Worm (Caenorhabditis elegans) whole organism, young adult: ENCODE data around the gene madf-4.

Source experiments
- B0019.2 ChIP-seq: fragments of 200-800 bp; sonication (Bioruptor generic); conservative IDR thresholded peaks from 2 replicates; pipeline ENCODE4 v1.3.6; 2022; ENCODE audit warnings: missing genetic modification reagents, missing genetic modification characterization, missing compliant biosample characterization
- B0336.3 ChIP-seq: fragments of 200-800 bp; sonication (Bioruptor generic); IDR thresholded peaks from 2 replicates; pipeline ENCODE4 v1.3.6; 2022; ENCODE audit warnings: missing genetic modification characterization, missing compliant biosample characterization
- F10E7.11 ChIP-seq: sonication (generic microtip); optimal IDR thresholded peaks from 2 replicates; lab custom pipeline; 2017; ENCODE audit warnings: mild to moderate bottlenecking, missing genetic modification characterization, moderate library complexity, missing compliant biosample characterization
- F22D6.2 ChIP-seq: sonication (generic microtip); optimal IDR thresholded peaks from 2 replicates; lab custom pipeline; 2016; ENCODE audit warnings: mild to moderate bottlenecking, missing genetic modification characterization, missing compliant biosample characterization
- F23B12.7 ChIP-seq: sonication (generic microtip); optimal IDR thresholded peaks from 2 replicates; lab custom pipeline; 2017; ENCODE audit warnings: missing genetic modification characterization, mild to moderate bottlenecking, missing compliant biosample characterization, antibody characterized with exemption, moderate library complexity; ENCODE audit not compliant: insufficient read depth
- F33H1.4 ChIP-seq: fragments of 200-800 bp; sonication (Bioruptor generic); IDR thresholded peaks from 2 replicates; pipeline ENCODE4 v1.3.6; 2022; ENCODE audit warnings: missing genetic modification reagents, missing genetic modification characterization, missing compliant biosample characterization
- F57C9.4 ChIP-seq: sonication (generic microtip); optimal IDR thresholded peaks from 2 replicates; lab custom pipeline; 2017; ENCODE audit warnings: mild to moderate bottlenecking, missing genetic modification characterization, missing compliant biosample characterization
- K11D2.4 ChIP-seq: fragments of 200-800 bp; sonication (Bioruptor generic); IDR thresholded peaks from 2 replicates; pipeline ENCODE4 v1.3.6; 2022; ENCODE audit warnings: missing genetic modification reagents, missing genetic modification characterization, missing compliant biosample characterization
- K12H6.12 ChIP-seq: fragments of 200-800 bp; sonication (Bioruptor generic); optimal IDR thresholded peaks from 2 replicates; lab custom pipeline; 2018; ENCODE audit warnings: mild to moderate bottlenecking, missing genetic modification characterization, missing compliant biosample characterization
- Y53G8AR.9 ChIP-seq: fragments of 200-800 bp; sonication (Bioruptor generic); conservative IDR thresholded peaks from 2 replicates; pipeline ENCODE4 v1.3.6; 2022; ENCODE audit warnings: missing genetic modification reagents, missing genetic modification characterization, missing compliant biosample characterization
- Y67H2A.10 ChIP-seq: fragments of 200-800 bp; sonication (Bioruptor generic); conservative IDR thresholded peaks from 2 replicates; pipeline ENCODE4 v1.3.6; 2022; ENCODE audit warnings: missing genetic modification reagents, missing genetic modification characterization, missing compliant biosample characterization
- aptf-3 ChIP-seq: fragments of 200-800 bp; sonication (Bioruptor generic); IDR thresholded peaks from 2 replicates; pipeline ENCODE4 v1.3.6; 2022; ENCODE audit warnings: missing genetic modification characterization, missing compliant biosample characterization
- athp-1 ChIP-seq: sonication (generic microtip); optimal IDR thresholded peaks from 2 replicates; lab custom pipeline; 2017; ENCODE audit warnings: mild to moderate bottlenecking, missing genetic modification characterization, missing compliant biosample characterization
- attf-3 ChIP-seq: fragments of 200-800 bp; sonication (Bioruptor generic); conservative IDR thresholded peaks from 2 replicates; pipeline ENCODE4 v1.3.6; 2022; ENCODE audit warnings: missing genetic modification reagents, missing genetic modification characterization, missing compliant biosample characterization
- attf-5 ChIP-seq: fragments of 200-800 bp; sonication (Bioruptor generic); optimal IDR thresholded peaks from 2 replicates; lab custom pipeline; 2018; ENCODE audit warnings: mild to moderate bottlenecking, missing genetic modification characterization, missing compliant biosample characterization
- attf-6 ChIP-seq: fragments of 200-800 bp; sonication (Bioruptor generic); IDR thresholded peaks from 2 replicates; pipeline ENCODE4 v1.3.6; 2022; ENCODE audit warnings: missing genetic modification reagents, missing genetic modification characterization, missing compliant biosample characterization
- bed-2 ChIP-seq: fragments of 200-800 bp; sonication (Bioruptor generic); IDR thresholded peaks from 2 replicates; pipeline ENCODE4 v1.3.6; 2022; ENCODE audit warnings: missing genetic modification reagents, missing genetic modification characterization, missing compliant biosample characterization
- ccch-3 ChIP-seq: fragments of 200-800 bp; sonication (Bioruptor generic); optimal IDR thresholded peaks from 2 replicates; lab custom pipeline; 2018; ENCODE audit warnings: mild to moderate bottlenecking, missing genetic modification characterization, missing compliant biosample characterization
- cebp-1 ChIP-seq, 2 experiments: fragments of 200-800 bp in 1 of 2; sonication (Bioruptor generic) in 1 of 2; sonication (generic microtip) in 1 of 2; IDR thresholded peaks in 1 of 2; optimal IDR thresholded peaks in 1 of 2; 2 replicates each; pipeline versions ENCODE4 v1.3.6 to Lab custom; 2017 to 2022; ENCODE audit warnings: missing compliant biosample characterization in 2 of 2, missing genetic modification characterization in 2 of 2, mild to moderate bottlenecking in 1 of 2, missing genetic modification reagents in 1 of 2, moderate library complexity in 1 of 2
- efl-1 ChIP-seq: fragments of 150-350 bp; optimal IDR thresholded peaks from 2 replicates; lab custom pipeline; 2014; ENCODE audit warnings: missing biosample characterization, missing genetic modification reagents, missing genetic modification characterization
- egl-18 ChIP-seq: fragments of 200-800 bp; sonication (Bioruptor generic); IDR thresholded peaks from 2 replicates; pipeline ENCODE4 v1.3.6; 2022; ENCODE audit warnings: missing genetic modification reagents, missing genetic modification characterization, missing compliant biosample characterization
- ekl-4 ChIP-seq: fragments of 200-800 bp; sonication (Bioruptor generic); IDR thresholded peaks from 2 replicates; pipeline ENCODE4 v1.3.6; 2022; ENCODE audit warnings: missing genetic modification reagents, missing genetic modification characterization, missing compliant biosample characterization
- hrde-1 ChIP-seq: sonication (generic microtip); optimal IDR thresholded peaks from 2 replicates; lab custom pipeline; 2016; ENCODE audit warnings: missing genetic modification characterization, mild to moderate bottlenecking, missing compliant biosample characterization, moderate library complexity, missing genotype, missing genetic modification reagents, borderline replicate concordance
- hsf-1 ChIP-seq: fragments of 200-800 bp; sonication (Bioruptor generic); IDR thresholded peaks from 2 replicates; pipeline ENCODE4 v1.3.6; 2022; ENCODE audit warnings: missing genetic modification reagents, missing genetic modification characterization, missing compliant biosample characterization
- lsl-1 ChIP-seq: fragments of 200-800 bp; sonication (Bioruptor generic); optimal IDR thresholded peaks from 2 replicates; lab custom pipeline; 2018; ENCODE audit warnings: mild to moderate bottlenecking, missing genetic modification characterization, moderate library complexity, missing compliant biosample characterization
- madf-3 ChIP-seq: fragments of 200-800 bp; sonication (Bioruptor generic); IDR thresholded peaks from 2 replicates; pipeline ENCODE4 v1.3.6; 2022; ENCODE audit warnings: missing genetic modification reagents, missing genetic modification characterization, missing compliant biosample characterization
- mes-4 ChIP-seq: sonication (generic microtip); optimal IDR thresholded peaks from 2 replicates; lab custom pipeline; 2016; ENCODE audit warnings: missing genotype, missing genetic modification characterization, missing compliant biosample characterization
- nfya-2 ChIP-seq: fragments of 200-800 bp; sonication (Bioruptor generic); IDR thresholded peaks from 2 replicates; pipeline ENCODE4 v1.3.6; 2022; ENCODE audit warnings: missing genetic modification reagents, missing genetic modification characterization, missing compliant biosample characterization
- nhr-179 ChIP-seq: sonication (generic microtip); optimal IDR thresholded peaks from 2 replicates; lab custom pipeline; 2016; ENCODE audit warnings: mild to moderate bottlenecking, missing genetic modification characterization, missing compliant biosample characterization
- nhr-90 ChIP-seq: sonication (generic microtip); optimal IDR thresholded peaks from 2 replicates; lab custom pipeline; 2016; ENCODE audit warnings: missing genotype, mild to moderate bottlenecking, missing genetic modification characterization, missing compliant biosample characterization
- rcor-1 ChIP-seq: fragments of 200-800 bp; sonication (Bioruptor generic); IDR thresholded peaks from 2 replicates; pipeline ENCODE4 v1.3.6; 2022; ENCODE audit warnings: missing genetic modification reagents, missing genetic modification characterization, missing compliant biosample characterization
- snpc-1.1 ChIP-seq: sonication (generic microtip); optimal IDR thresholded peaks from 2 replicates; lab custom pipeline; 2017; ENCODE audit warnings: missing genetic modification characterization, mild to moderate bottlenecking, missing compliant biosample characterization, antibody characterized with exemption, moderate library complexity, missing genotype, missing genetic modification reagents; ENCODE audit not compliant: insufficient read depth
- tbx-9 ChIP-seq: sonication (generic microtip); optimal IDR thresholded peaks from 2 replicates; lab custom pipeline; 2016; ENCODE audit warnings: borderline replicate concordance, missing genetic modification characterization, inconsistent platforms, missing compliant biosample characterization
- tlf-1 ChIP-seq: fragments of 200-800 bp; sonication (Bioruptor generic); optimal IDR thresholded peaks from 2 replicates; lab custom pipeline; 2018; ENCODE audit warnings: mild to moderate bottlenecking, missing genetic modification characterization, missing compliant biosample characterization
- zfh-2 ChIP-seq: fragments of 200-800 bp; sonication (Bioruptor generic); conservative IDR thresholded peaks from 2 replicates; pipeline ENCODE4 v1.3.6; 2022; ENCODE audit warnings: missing genetic modification reagents, missing genetic modification characterization, missing compliant biosample characterization
- ztf-26 ChIP-seq: sonication (generic microtip); optimal IDR thresholded peaks from 2 replicates; lab custom pipeline; 2017; ENCODE audit warnings: missing genetic modification characterization, missing compliant biosample characterization

madf-4 gene

ce11 chrV:9970119-9970518, 7.8 kb upstream of the madf-4 start (continued):
- TF ChIP-seq F22D6.2 (tag; lab: Kevin White, UChicago) (peak; percentile 36), attf-3 (peak; percentile 43), nhr-90 (tag; lab: Kevin White, UChicago) (peak; percentile 97), nfya-2 (GFP tag; lab: Robert Waterston, UW) (no peak), nhr-179 (peak; percentile 69), tbx-9 (tag; lab: Kevin White, UChicago) (peak; percentile 70), snpc-1.1 (tag; lab: Kevin White, UChicago) (peak; percentile 65), attf-5 (GFP tag; lab: Kevin White, UChicago) (peak; percentile 85), mes-4 (tag; lab: Kevin White, UChicago) (peak; percentile 92), F23B12.7 (peak; percentile 94), efl-1 (peak; percentile 32), F10E7.11 (peak; percentile 84), B0019.2 (GFP tag; lab: Robert Waterston, UW) (no peak)

ce11 chrV:9965891-9966290, 3.6 kb upstream of the madf-4 start:
- TF ChIP-seq tlf-1 (no peak), madf-3 (GFP tag; lab: Robert Waterston, UW) (0 out of 2 replicates have a peak, but pooled peaks have one; percentile 19), ztf-26 (tag; lab: Kevin White, UChicago) (no peak), Y53G8AR.9 (GFP tag; lab: Robert Waterston, UW) (no peak), aptf-3 (GFP tag; lab: Robert Waterston, UW) (no peak), athp-1 (no peak), ccch-3 (GFP tag; lab: Kevin White, UChicago) (no peak), rcor-1 (GFP tag; lab: Robert Waterston, UW) (no peak), F33H1.4 (GFP tag; lab: Robert Waterston, UW) (no peak), zfh-2 (peak; percentile 36; the same call in 1 of the 2 replicates), F57C9.4 (tag; lab: Kevin White, UChicago) (no peak), B0336.3 (no peak), K11D2.4 (GFP tag; lab: Robert Waterston, UW) (no peak), bed-2 (GFP tag; lab: Robert Waterston, UW) (no peak), lsl-1 (no peak), hrde-1 (tag; lab: Kevin White, UChicago) (no peak)

ce11 chrV:9964152-9964785, 2.0 kb upstream of the madf-4 start:
- TF ChIP-seq attf-6 (GFP tag; lab: Robert Waterston, UW) (no peak), egl-18 (GFP tag; lab: Robert Waterston, UW) (no peak), F33H1.4 (GFP tag; lab: Robert Waterston, UW) (no peak), Y67H2A.10 (GFP tag; lab: Robert Waterston, UW) (no peak), hsf-1 (GFP tag; lab: Robert Waterston, UW) (0 out of 2 replicates have a peak, but pooled peaks have one; percentile 33), zfh-2 (peak; percentile 83), ekl-4 (no peak), cebp-1 (GFP tag; IDR thresholded peaks at IDR 0.05; lab: Robert Waterston, UW) (no peak), cebp-1 (tag; optimal IDR thresholded peaks at IDR 0.05; lab: Kevin White, UChicago) (peak; percentile 3), K12H6.12 (tag; lab: Kevin White, UChicago) (peak; percentile 9)
